Worm (Caenorhabditis elegans) whole organism, midembryonic: ENCODE results near the gene isw-1.

Source experiments
- T22C8.4 ChIP-seq: fragments of 200-800 bp; sonication (Bioruptor generic); IDR thresholded peaks from 2 replicates; pipeline ENCODE4 v1.3.6; 2022; ENCODE audit warnings: missing genetic modification characterization, missing compliant biosample characterization
- cog-1 ChIP-seq: sonication (generic microtip); optimal IDR thresholded peaks from 2 replicates; lab custom pipeline; 2016; ENCODE audit warnings: missing genetic modification characterization, missing compliant biosample characterization
- flt-1 ChIP-seq: fragments of 200-800 bp; sonication (Bioruptor generic); IDR thresholded peaks from 2 replicates; pipeline ENCODE4 v1.3.6; 2022; ENCODE audit warnings: missing genetic modification characterization, missing compliant biosample characterization
- klf-2 ChIP-seq: fragments of 200-800 bp; sonication (Bioruptor generic); conservative IDR thresholded peaks from 2 replicates; pipeline ENCODE4 v1.3.6; 2022; ENCODE audit warnings: missing genetic modification reagents, missing genetic modification characterization, missing compliant biosample characterization
- med-1 ChIP-seq: sonication (generic microtip); optimal IDR thresholded peaks from 2 replicates; lab custom pipeline; 2017; ENCODE audit warnings: missing genetic modification characterization, mild to moderate bottlenecking, missing compliant biosample characterization, antibody characterized with exemption, missing genetic modification reagents; ENCODE audit not compliant: insufficient read depth
- ref-1 ChIP-seq: fragments of 200-800 bp; sonication (Bioruptor generic); conservative IDR thresholded peaks from 2 replicates; pipeline ENCODE4 v1.3.6; 2022; ENCODE audit warnings: missing genetic modification reagents, missing genetic modification characterization, missing compliant biosample characterization
- tab-1 ChIP-seq: fragments of 200-800 bp; sonication (Bioruptor generic); IDR thresholded peaks from 2 replicates; pipeline ENCODE4 v1.3.6; 2022; ENCODE audit warnings: missing genetic modification characterization, missing compliant biosample characterization
- ztf-23 ChIP-seq: fragments of 200-800 bp; sonication (Bioruptor generic); IDR thresholded peaks from 2 replicates; pipeline ENCODE4 v1.3.6; 2022; ENCODE audit warnings: missing genetic modification reagents, missing genetic modification characterization, missing compliant biosample characterization
- ztf-29 ChIP-seq: fragments of 200-800 bp; sonication (Bioruptor generic); IDR thresholded peaks from 2 replicates; pipeline ENCODE4 v1.3.6; 2022; ENCODE audit warnings: missing genetic modification reagents, missing genetic modification characterization, missing compliant biosample characterization

Gene isw-1

DNA sequence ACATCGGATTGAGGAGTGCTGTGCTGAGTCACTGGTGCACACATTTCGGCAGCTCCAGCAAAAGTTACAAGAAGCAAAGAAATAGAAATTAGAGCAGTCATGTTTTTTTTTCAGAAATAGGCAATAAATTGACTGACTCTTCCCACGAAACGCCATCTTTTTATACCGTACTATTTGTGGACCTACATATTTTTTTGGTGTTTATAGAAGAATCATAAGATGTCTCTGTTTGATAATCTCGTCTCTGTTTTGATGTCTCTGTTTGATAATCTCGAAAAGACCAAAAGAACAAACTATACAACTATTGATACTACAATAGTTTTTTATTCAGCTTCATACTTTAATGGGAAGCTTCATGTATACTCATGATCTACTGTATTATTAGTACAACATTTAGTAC is 24.5 kb upstream of the isw-1 start, which contains the start of gene Y102E9.3:
TSS of gene Y102E9.3 (minus strand) at position 101 of the 400 bp plus-strand sequence.
- TF ChIP-seq ref-1 (GFP tag; lab: Robert Waterston, UW) (no peak), ztf-23 (no peak), cog-1 (tag; lab: Kevin White, UChicago) (no peak), med-1 (GFP tag; lab: Kevin White, UChicago) (no peak), flt-1 (GFP tag; lab: Robert Waterston, UW) (no peak), klf-2 (GFP tag; lab: Robert Waterston, UW) (no peak), T22C8.4 (no peak), ztf-29 (no peak), tab-1 (GFP tag; lab: Robert Waterston, UW) (no peak)

DNA sequence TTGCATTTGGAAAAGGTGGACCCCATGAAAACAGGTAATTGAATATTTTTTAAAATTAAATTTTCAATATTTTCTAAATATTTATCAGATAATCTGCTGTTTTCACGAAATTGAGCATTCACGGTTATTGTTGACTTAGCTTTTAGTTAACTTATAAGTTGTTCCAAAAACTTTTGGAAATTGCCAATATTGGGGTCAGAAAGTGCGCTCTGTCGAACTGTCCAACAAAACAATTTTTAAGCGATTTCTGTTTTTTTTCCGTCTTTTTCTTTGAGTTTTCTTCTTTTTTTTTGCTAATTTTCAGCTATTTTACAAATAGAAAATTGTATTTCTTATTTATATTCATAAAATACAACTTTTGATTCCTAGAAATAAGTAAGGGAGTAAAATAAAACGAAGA is 21.4 kb upstream of the isw-1 start:
- TF ChIP-seq ref-1 (GFP tag; lab: Robert Waterston, UW) (no peak), cog-1 (tag; lab: Kevin White, UChicago) (no peak), klf-2 (GFP tag; lab: Robert Waterston, UW) (no peak), med-1 (GFP tag; lab: Kevin White, UChicago) (no peak), T22C8.4 (no peak), flt-1 (GFP tag; lab: Robert Waterston, UW) (no peak)

DNA sequence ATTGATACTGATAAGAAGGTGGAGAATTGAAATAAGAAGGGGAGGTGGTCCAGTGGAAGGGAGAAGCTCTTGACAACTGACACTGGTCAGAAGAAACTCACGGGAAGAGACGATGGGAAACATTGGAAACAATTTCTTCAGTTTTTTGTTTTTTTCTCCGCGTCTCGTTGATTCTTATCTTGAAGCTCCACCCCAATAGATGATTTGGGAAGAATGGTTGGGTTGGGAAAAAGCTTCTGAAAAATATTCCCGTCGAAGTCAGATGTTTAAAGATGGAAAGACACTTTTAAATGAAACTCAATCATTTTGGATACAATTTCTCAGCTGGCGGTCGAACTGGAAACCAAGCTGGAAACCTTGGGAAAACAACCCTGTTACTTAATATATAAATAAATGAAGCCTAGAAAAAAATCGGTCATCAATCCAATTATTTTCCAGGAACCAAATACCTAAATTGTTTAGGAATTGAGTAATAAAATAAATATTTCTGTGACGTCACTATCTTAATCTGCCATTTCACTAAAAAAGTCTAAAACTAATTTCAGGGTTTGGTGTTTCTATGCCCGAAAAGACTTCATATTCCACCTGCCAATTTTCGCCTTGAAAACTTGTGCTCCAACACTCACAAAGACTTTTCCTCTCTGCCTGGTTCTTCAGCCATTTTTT is 20.4 kb upstream of the isw-1 start, which contains the start of the genes Y102E9.5 and odr-4:
TSS of gene Y102E9.5 (minus strand) at position 101 of the 666 bp plus-strand sequence.
TSS of gene odr-4 (plus strand) at position 616 of the 666 bp plus-strand sequence.
- TF ChIP-seq ztf-23 = no peak
- TF ChIP-seq cog-1 (tag; lab: Kevin White, UChicago) = no peak
- no peak for TF ChIP-seq med-1 (GFP tag; lab: Kevin White, UChicago)
- TF ChIP-seq T22C8.4 = no peak
- TF ChIP-seq klf-2 (GFP tag; lab: Robert Waterston, UW) = no peak
- no peak for TF ChIP-seq ref-1 (GFP tag; lab: Robert Waterston, UW)
- no peak for TF ChIP-seq ztf-29
- no peak for TF ChIP-seq flt-1 (GFP tag; lab: Robert Waterston, UW)
- no peak for TF ChIP-seq tab-1 (GFP tag; lab: Robert Waterston, UW)

DNA sequence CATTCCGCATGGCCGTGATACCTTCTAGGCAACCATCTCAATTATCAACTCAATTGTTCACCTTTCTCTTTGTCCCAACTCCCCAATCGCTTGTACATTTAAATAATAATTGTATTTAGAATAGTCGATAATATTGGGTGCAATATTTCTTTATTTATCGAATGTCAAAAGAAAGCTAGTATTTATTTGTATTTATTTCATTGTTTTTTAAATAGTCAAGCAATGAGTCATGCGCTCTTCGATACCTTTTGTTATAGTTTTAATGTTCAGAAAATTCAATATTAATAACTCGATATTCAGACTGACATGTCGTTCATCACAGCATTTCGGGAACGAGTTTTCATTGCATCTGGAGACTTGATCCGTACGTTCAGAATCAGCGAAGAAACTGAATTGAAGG is 15.6 kb upstream of the isw-1 start, which contains the start of gene wdr-4:
TSS of gene wdr-4 (plus strand) at position 301 of the 400 bp plus-strand sequence.
- TF ChIP-seq cog-1 (tag; lab: Kevin White, UChicago) = no peak
- TF ChIP-seq ztf-29 = no peak
- TF ChIP-seq flt-1 (GFP tag; lab: Robert Waterston, UW) = no peak
- no peak for TF ChIP-seq ztf-23
- TF ChIP-seq tab-1 (GFP tag; lab: Robert Waterston, UW) = no peak
- no peak for TF ChIP-seq klf-2 (GFP tag; lab: Robert Waterston, UW)
- TF ChIP-seq med-1 (GFP tag; lab: Kevin White, UChicago) = no peak

DNA sequence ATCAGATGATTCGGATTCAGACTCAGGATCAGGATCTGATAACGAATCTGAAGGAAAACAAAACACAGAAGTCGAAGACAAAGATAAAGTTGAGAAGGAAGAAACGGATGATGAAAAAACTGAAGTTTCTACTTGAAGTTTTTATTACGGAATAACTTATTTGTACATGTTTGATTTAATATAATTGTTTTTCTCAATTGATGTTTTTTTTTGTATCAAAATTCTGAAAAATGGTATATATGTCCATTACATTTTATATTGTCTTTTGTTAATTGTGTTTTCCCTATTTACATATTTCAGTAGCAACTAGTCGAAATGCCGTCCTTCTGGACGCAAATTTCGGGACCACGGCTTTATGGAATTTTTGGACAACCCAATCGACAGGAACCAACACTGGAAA is 13.2 kb upstream of the isw-1 start, which contains the start of gene F37A4.1:
TSS of gene F37A4.1 (plus strand) at position 301 of the 400 bp plus-strand sequence.
- TF ChIP-seq flt-1 (GFP tag; lab: Robert Waterston, UW) (no peak), med-1 (GFP tag; lab: Kevin White, UChicago) (no peak), ztf-23 (no peak), T22C8.4 (no peak), ztf-29 (no peak), ref-1 (GFP tag; lab: Robert Waterston, UW) (no peak), klf-2 (GFP tag; lab: Robert Waterston, UW) (no peak), cog-1 (tag; lab: Kevin White, UChicago) (no peak), tab-1 (GFP tag; lab: Robert Waterston, UW) (no peak)

DNA sequence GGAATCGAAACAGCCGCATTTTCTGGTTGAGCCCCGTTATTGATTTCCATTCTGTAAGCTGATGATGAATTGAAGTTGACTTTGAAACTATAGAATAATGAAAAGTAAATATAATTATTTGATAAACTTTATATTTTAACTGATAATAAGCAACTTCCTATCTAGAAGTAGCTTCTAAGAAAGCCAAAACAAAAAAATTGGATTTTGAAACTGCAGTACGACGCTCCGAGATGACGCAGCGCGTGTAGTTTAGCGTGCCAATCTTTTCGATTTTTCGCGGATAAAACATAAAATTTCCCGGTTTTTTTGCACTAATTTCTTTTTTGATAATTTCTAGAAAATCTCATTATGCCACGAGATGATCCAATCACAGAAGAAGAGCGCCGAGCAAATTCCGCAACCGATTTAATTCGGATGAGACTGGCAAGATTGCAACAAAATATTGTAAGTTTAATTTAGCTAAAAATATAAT is 12.3 kb upstream of the isw-1 start, which contains the start of the genes bath-41 and F37A4.2:
TSS of gene bath-41 (minus strand) at position 51 of the 472 bp plus-strand sequence.
TSS of gene F37A4.2 (plus strand) at position 247 of the 472 bp plus-strand sequence.
- TF ChIP-seq ref-1 (GFP tag; lab: Robert Waterston, UW) (no peak), ztf-23 (no peak), tab-1 (GFP tag; lab: Robert Waterston, UW) (no peak), T22C8.4 (no peak), flt-1 (GFP tag; lab: Robert Waterston, UW) (no peak), klf-2 (GFP tag; lab: Robert Waterston, UW) (no peak), ztf-29 (no peak), cog-1 (tag; lab: Kevin White, UChicago) (no peak)

DNA sequence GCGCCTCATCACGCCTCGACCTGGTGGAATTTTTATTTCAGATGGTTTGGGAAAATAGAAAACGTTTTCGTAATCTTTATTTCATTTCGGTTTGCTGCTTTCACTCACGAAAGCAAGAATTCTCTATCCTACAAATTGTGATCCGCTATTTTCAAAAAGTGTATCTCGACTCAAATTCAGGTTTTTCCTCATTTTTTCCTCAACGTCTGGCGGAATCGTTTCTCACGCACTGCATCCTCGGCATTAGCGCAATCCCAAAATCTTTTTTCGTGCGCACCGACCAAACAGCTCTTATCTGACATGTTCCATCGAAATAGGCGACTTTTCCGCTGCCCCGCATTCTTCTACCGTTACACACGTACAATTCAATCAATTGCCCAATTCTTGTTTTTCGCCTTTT is 8.4 kb upstream of the isw-1 start, which contains the start of gene F37A4.3:
TSS of gene F37A4.3 (plus strand) at position 301 of the 400 bp plus-strand sequence.
- TF ChIP-seq ref-1 (GFP tag; lab: Robert Waterston, UW) (no peak), klf-2 (GFP tag; lab: Robert Waterston, UW) (no peak), ztf-29 (no peak), ztf-23 (no peak), T22C8.4 (no peak), tab-1 (GFP tag; lab: Robert Waterston, UW) (no peak), flt-1 (GFP tag; lab: Robert Waterston, UW) (no peak), med-1 (GFP tag; lab: Kevin White, UChicago) (no peak), cog-1 (tag; lab: Kevin White, UChicago) (no peak)

DNA sequence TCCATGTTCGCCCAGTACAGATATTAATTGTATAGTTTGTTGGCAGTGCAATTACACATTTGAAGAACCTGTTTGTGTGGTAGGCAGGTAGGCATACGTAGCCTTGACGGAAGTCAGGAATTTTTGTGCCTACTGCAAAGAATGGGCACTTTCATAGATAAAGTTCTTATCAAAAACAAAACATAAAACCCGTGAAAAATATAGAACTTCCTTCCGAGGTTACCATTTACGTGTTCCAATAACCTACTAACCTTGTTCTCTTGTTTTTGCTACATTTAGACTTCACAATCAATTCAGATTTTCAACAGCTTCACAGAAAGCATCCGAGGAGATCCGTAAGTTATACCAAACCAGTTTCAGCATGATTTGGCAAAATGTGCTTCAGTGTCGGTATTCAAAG is 3.4 kb upstream of the isw-1 start, which contains the start of gene F37A4.4:
TSS of gene F37A4.4 (plus strand) at position 301 of the 400 bp plus-strand sequence.
- TF ChIP-seq klf-2 (GFP tag; lab: Robert Waterston, UW) = no peak
- no peak for TF ChIP-seq ztf-23
- TF ChIP-seq med-1 (GFP tag; lab: Kevin White, UChicago) = no peak
- no peak for TF ChIP-seq T22C8.4
- TF ChIP-seq ztf-29 = no peak
- TF ChIP-seq cog-1 (tag; lab: Kevin White, UChicago) = no peak
- no peak for TF ChIP-seq tab-1 (GFP tag; lab: Robert Waterston, UW)
- no peak for TF ChIP-seq flt-1 (GFP tag; lab: Robert Waterston, UW)

DNA sequence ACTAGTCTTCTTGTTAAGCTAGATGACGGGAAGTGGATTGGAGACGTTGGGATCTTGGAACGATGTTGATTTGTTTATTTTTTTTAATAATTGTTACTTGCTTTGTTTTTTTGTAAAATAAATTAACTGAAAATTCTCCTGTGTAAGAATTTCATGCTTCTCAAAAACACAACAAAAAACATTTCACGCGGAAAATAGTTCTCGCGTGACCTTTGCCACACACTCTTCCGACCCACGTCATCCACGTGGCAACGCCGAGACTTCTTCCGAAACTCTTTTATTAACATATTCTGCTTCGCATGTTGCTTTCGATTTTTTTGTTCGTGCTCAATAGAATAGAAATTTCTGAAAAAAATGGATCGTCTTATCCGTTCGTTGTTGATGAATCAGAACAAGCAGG is 1.7 kb upstream of the isw-1 start, which contains the start of gene F37A4.5:
TSS of gene F37A4.5 (plus strand) at position 301 of the 400 bp plus-strand sequence.
- TF ChIP-seq ref-1 (GFP tag; lab: Robert Waterston, UW) (no peak), klf-2 (GFP tag; lab: Robert Waterston, UW) (no peak), med-1 (GFP tag; lab: Kevin White, UChicago) (no peak), cog-1 (tag; lab: Kevin White, UChicago) (no peak), flt-1 (GFP tag; lab: Robert Waterston, UW) (no peak), ztf-23 (no peak), ztf-29 (no peak)
